Worm (Caenorhabditis elegans) whole organism, young adult: ENCODE measurements around the gene ador-1.

ENCODE experiments used
- D2030.7 ChIP-seq: fragments of 200-800 bp; sonication (Bioruptor generic); IDR thresholded peaks from 2 replicates; pipeline ENCODE4 v1.3.6; 2022; ENCODE audit warnings: missing genetic modification reagents, missing genetic modification characterization, missing compliant biosample characterization
- ama-1 ChIP-seq, 3 experiments: fragments of 150-350 bp in 1 of 3; sonication (generic microtip) in 2 of 3; optimal IDR thresholded peaks; 2 replicates each; lab custom pipeline; 2014 to 2018; ENCODE audit warnings: missing biosample characterization in 2 of 3, missing genetic modification characterization in 2 of 3, missing genetic modification reagents in 2 of 3
- efl-1 ChIP-seq: fragments of 150-350 bp; optimal IDR thresholded peaks from 2 replicates; lab custom pipeline; 2014; ENCODE audit warnings: missing biosample characterization, missing genetic modification reagents, missing genetic modification characterization
- fkh-3 ChIP-seq: sonication (generic microtip); optimal IDR thresholded peaks from 2 replicates; lab custom pipeline; 2016; ENCODE audit warnings: mild to moderate bottlenecking, missing genetic modification characterization, missing compliant biosample characterization
- hmg-1.2 ChIP-seq: fragments of 200-800 bp; sonication (Bioruptor generic); IDR thresholded peaks from 2 replicates; pipeline ENCODE4 v1.3.6; 2022; ENCODE audit warnings: missing genetic modification reagents, missing genetic modification characterization, missing compliant biosample characterization
- let-526 ChIP-seq: fragments of 200-800 bp; sonication (Bioruptor generic); IDR thresholded peaks from 2 replicates; pipeline ENCODE4 v1.3.6; 2022; ENCODE audit warnings: missing genetic modification reagents, missing genetic modification characterization, missing compliant biosample characterization
- let-607 ChIP-seq, 2 experiments: fragments of 200-800 bp in 1 of 2; sonication (Bioruptor generic) in 1 of 2; sonication (generic microtip) in 1 of 2; optimal IDR thresholded peaks; 2 replicates each; lab custom pipeline; 2016 to 2018; ENCODE audit warnings: mild to moderate bottlenecking in 2 of 2, missing compliant biosample characterization in 2 of 2, missing genetic modification characterization in 2 of 2, moderate library complexity in 2 of 2, missing genotype in 1 of 2
- nfyb-1 ChIP-seq: fragments of 200-800 bp; sonication (Bioruptor generic); IDR thresholded peaks from 2 replicates; pipeline ENCODE4 v1.3.6; 2022; ENCODE audit warnings: missing genetic modification reagents, missing genetic modification characterization, missing compliant biosample characterization
- nhr-179 ChIP-seq: sonication (generic microtip); optimal IDR thresholded peaks from 2 replicates; lab custom pipeline; 2016; ENCODE audit warnings: mild to moderate bottlenecking, missing genetic modification characterization, missing compliant biosample characterization
- nhr-27 ChIP-seq: fragments of 200-800 bp; sonication (Bioruptor generic); optimal IDR thresholded peaks from 2 replicates; lab custom pipeline; 2018; ENCODE audit warnings: mild to moderate bottlenecking, missing genetic modification characterization, moderate library complexity, missing compliant biosample characterization
- snpc-3.4 ChIP-seq: sonication (generic microtip); optimal IDR thresholded peaks from 2 replicates; lab custom pipeline; 2017; ENCODE audit warnings: missing genetic modification characterization, mild to moderate bottlenecking, missing compliant biosample characterization, antibody characterized with exemption, moderate library complexity, missing genotype, missing genetic modification reagents
- zfh-2 ChIP-seq: fragments of 200-800 bp; sonication (Bioruptor generic); conservative IDR thresholded peaks from 2 replicates; pipeline ENCODE4 v1.3.6; 2022; ENCODE audit warnings: missing genetic modification reagents, missing genetic modification characterization, missing compliant biosample characterization
- zim-3 ChIP-seq: sonication (generic microtip); optimal IDR thresholded peaks from 2 replicates; lab custom pipeline; 2017; ENCODE audit warnings: mild to moderate bottlenecking, missing genetic modification characterization, moderate library complexity, missing compliant biosample characterization

- TF ChIP-seq D2030.7 (GFP tag; lab: Robert Waterston, UW) (no peak), let-607 (tag; optimal IDR thresholded peaks at IDR 0.05; lab: Kevin White, UChicago) (no peak), zim-3 (tag; lab: Kevin White, UChicago) (no peak), snpc-3.4 (tag; lab: Kevin White, UChicago) (no peak), ama-1 (optimal IDR thresholded peaks at IDR 0.05; lab: Kevin White, UChicago) (no peak), ama-1 (GFP tag; optimal IDR thresholded peaks at IDR 0.05; lab: Kevin White, UChicago) (no peak), nhr-179 (tag; lab: Kevin White, UChicago) (no peak), let-526 (GFP tag; lab: Robert Waterston, UW) (no peak), nfyb-1 (GFP tag; lab: Robert Waterston, UW) (no peak), fkh-3 (tag; lab: Kevin White, UChicago) (no peak), zfh-2 (GFP tag; lab: Robert Waterston, UW) (peak; percentile 74), nhr-27 (tag; lab: Kevin White, UChicago) (no peak), hmg-1.2 (GFP tag; lab: Robert Waterston, UW) (no peak), efl-1 (GFP tag; lab: Kevin White, UChicago) (no peak)
Measured at ce11 chrII:12494067-12494477, 8.6 kb downstream of the ador-1 start.
